Fruit fly (Drosophila melanogaster) whole organism, pupa: ENCODE measurements around the gene CG4367.

Experiments
- CG15710 ChIP-seq: fragments of 200-800 bp; sonication (Bioruptor generic); optimal IDR thresholded peaks from 2 replicates; lab custom pipeline; 2018; ENCODE audit warnings: missing biosample characterization, mild to moderate bottlenecking, missing genetic modification characterization, moderate library complexity
- CG34367 ChIP-seq: fragments of 200-800 bp; sonication (Bioruptor generic); optimal IDR thresholded peaks from 2 replicates; lab custom pipeline; 2018; ENCODE audit warnings: missing biosample characterization, mild to moderate bottlenecking, missing genetic modification characterization
- CG9948 ChIP-seq: fragments of 200-800 bp; sonication (Bioruptor generic); optimal IDR thresholded peaks from 2 replicates; lab custom pipeline; 2018; ENCODE audit warnings: missing biosample characterization, mild to moderate bottlenecking, missing genetic modification characterization, moderate library complexity
- fd96Ca ChIP-seq: fragments of 200-800 bp; sonication (Bioruptor generic); IDR thresholded peaks from 3 replicates; pipeline ENCODE4 v1.3.6; 2022; ENCODE audit warnings: missing biosample characterization, missing genetic modification characterization
- gl ChIP-seq: fragments of 200-800 bp; sonication (Bioruptor generic); optimal IDR thresholded peaks from 2 replicates; lab custom pipeline; 2018; ENCODE audit warnings: missing biosample characterization, mild to moderate bottlenecking, missing genetic modification characterization

- TF ChIP-seq CG9948 (tag; lab: Kevin White, UChicago): no peak
- TF ChIP-seq gl (tag; lab: Kevin White, UChicago): no peak
- no peak for TF ChIP-seq CG34367 (tag; lab: Kevin White, UChicago)
- no peak for TF ChIP-seq fd96Ca (GFP tag; lab: Robert Waterston, UW)
- no peak for TF ChIP-seq CG15710 (tag; lab: Kevin White, UChicago)
These were observed 16.2 kb downstream of the CG4367 start for dm6 chr3R:20288564-20288963.
